Fruit fly (Drosophila melanogaster) whole organism: ENCODE results near the gene CG43844.

Experiments
- CG8478 ChIP-seq: fragments of >200 bp; optimal IDR thresholded peaks from 2 replicates; lab custom pipeline; 2018; ENCODE audit warnings: inconsistent platforms
- pan ChIP-seq: fragments of >200 bp; optimal IDR thresholded peaks from 2 replicates; lab custom pipeline; 2017

dm6 chr3R:21856873-21857243 is 32.5 kb upstream of the CG43844 start:
- TF ChIP-seq CG8478 (lab: Kevin White, UChicago) (no peak), pan (lab: Kevin White, UChicago) (no peak)
